Worm (Caenorhabditis elegans): ENCODE measurements around the gene Y7A5A.13.

Y7A5A.13 gene

DNA sequence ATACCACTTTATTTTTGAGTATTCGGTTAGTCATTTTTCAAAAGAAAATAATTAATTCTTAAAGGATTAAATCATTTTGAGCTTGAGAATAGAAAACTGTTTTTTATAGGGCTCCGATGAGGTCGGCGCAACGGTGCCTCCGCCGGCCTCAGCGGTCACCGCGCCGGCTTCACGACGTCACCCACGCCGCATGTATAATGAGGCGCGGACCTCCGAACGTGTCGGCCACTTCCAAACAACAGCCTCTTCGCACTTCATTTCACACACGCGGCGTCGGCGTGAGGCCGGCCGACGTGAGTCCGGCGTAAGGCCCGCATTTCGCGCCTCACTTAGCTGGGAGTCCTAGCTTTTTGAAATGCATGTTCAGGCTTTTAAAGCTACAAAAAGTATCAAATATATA, 6.8 kb upstream of the Y7A5A.13 start:
- no peak for TF ChIP-seq ceh-13 (GFP tag; optimal IDR thresholded peaks at IDR 0.05)
- TF ChIP-seq hnd-1 (tag; optimal IDR thresholded peaks at IDR 0.05): no peak
- TF ChIP-seq F13C5.2 (tag; optimal IDR thresholded peaks at IDR 0.05): no peak
- TF ChIP-seq ceh-36 (tag; optimal IDR thresholded peaks at IDR 0.05): no peak
- no peak for TF ChIP-seq ama-1 (optimal IDR thresholded peaks at IDR 0.05)
- no peak for TF ChIP-seq tbx-11 (GFP tag; IDR thresholded peaks at IDR 0.05)
- no peak for TF ChIP-seq hmbx-1 (tag; optimal IDR thresholded peaks at IDR 0.05)
- no peak for TF ChIP-seq hmg-4 (GFP tag; optimal IDR thresholded peaks at IDR 0.05)
- no peak for TF ChIP-seq ets-7 (tag; optimal IDR thresholded peaks at IDR 0.05)
- no peak for TF ChIP-seq scrt-1 (GFP tag; IDR thresholded peaks at IDR 0.05)

DNA sequence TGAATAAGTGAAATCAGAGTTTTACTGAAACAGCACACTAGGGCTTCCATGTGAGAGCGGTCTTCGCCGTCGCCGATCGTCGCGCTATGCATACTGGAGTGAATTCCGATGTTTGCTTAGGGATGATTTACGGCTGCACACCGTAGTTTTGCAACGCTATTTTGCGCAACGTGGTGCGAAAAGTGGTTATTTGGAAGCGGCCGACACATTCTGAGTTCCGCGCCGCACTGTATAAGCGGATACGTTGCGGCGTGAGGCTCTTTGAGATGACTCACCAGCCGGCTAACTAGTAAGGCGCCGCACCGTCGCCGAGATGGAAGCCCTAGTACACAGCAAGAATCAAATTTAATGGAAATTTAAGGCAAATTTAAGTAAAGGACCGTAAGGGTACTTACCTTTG, 5.1 kb upstream of the Y7A5A.13 start:
- TF ChIP-seq hnd-1 (tag; optimal IDR thresholded peaks at IDR 0.05) (no peak), aly-1 (tag; optimal IDR thresholded peaks at IDR 0.05) (no peak), ets-7 (tag; optimal IDR thresholded peaks at IDR 0.05) (no peak), B0310.2 (tag; optimal IDR thresholded peaks at IDR 0.05) (no peak), sea-1 (GFP tag; conservative IDR thresholded peaks at IDR 0.05) (no peak), ceh-13 (GFP tag; optimal IDR thresholded peaks at IDR 0.05) (no peak), pes-1 (GFP tag; IDR thresholded peaks at IDR 0.05) (no peak), tbx-37 (GFP tag; conservative IDR thresholded peaks at IDR 0.05) (no peak), scrt-1 (GFP tag; IDR thresholded peaks at IDR 0.05) (no peak), hmbx-1 (tag; optimal IDR thresholded peaks at IDR 0.05) (no peak), tra-4 (tag; optimal IDR thresholded peaks at IDR 0.05) (no peak), tbx-11 (GFP tag; IDR thresholded peaks at IDR 0.05) (no peak), hmg-4 (GFP tag; optimal IDR thresholded peaks at IDR 0.05) (no peak)

DNA sequence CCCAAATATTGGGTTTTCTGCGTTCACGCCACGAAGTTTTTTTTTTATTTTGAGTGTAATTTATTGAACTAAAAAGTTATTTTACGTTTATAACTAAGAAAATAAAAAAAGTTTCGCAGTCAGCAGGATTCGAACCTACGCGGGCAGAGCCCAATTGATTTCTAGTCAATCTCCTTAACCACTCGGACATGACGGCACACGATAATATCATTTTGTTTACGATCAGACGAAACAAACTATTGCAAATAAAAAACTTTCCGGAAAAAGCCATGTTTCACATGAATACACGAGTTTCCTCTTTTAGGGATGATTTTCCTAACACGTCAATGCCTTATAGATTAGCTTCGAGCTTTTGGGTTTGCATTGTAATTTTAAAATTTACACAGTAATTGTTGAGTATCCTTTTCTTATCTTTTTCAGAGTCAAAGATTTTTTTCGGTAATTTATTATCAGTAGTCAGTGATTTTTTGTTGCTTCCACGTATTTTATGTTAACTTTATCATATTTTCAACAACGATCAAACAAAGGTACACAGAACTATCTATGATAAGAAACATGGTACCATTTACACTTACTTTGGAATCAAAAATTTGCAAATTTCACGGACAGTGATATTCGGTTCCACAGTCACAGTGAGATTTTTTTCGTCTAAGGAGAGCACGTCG, 3.6 kb upstream of the Y7A5A.13 start:
- TF ChIP-seq ets-7 (tag; optimal IDR thresholded peaks at IDR 0.05) (no peak), aly-1 (tag; optimal IDR thresholded peaks at IDR 0.05) (no peak), scrt-1 (GFP tag; IDR thresholded peaks at IDR 0.05) (no peak), hmbx-1 (tag; optimal IDR thresholded peaks at IDR 0.05) (no peak), B0310.2 (tag; optimal IDR thresholded peaks at IDR 0.05) (no peak), ceh-36 (tag; optimal IDR thresholded peaks at IDR 0.05) (no peak), flt-1 (GFP tag; IDR thresholded peaks at IDR 0.05) (no peak), hmg-4 (GFP tag; optimal IDR thresholded peaks at IDR 0.05) (no peak), ceh-13 (GFP tag; optimal IDR thresholded peaks at IDR 0.05) (no peak), tbx-11 (GFP tag; IDR thresholded peaks at IDR 0.05) (no peak), ama-1 (optimal IDR thresholded peaks at IDR 0.05) (no peak), sea-1 (GFP tag; conservative IDR thresholded peaks at IDR 0.05) (no peak), F13C5.2 (tag; optimal IDR thresholded peaks at IDR 0.05) (no peak), tra-4 (tag; optimal IDR thresholded peaks at IDR 0.05) (no peak)

DNA sequence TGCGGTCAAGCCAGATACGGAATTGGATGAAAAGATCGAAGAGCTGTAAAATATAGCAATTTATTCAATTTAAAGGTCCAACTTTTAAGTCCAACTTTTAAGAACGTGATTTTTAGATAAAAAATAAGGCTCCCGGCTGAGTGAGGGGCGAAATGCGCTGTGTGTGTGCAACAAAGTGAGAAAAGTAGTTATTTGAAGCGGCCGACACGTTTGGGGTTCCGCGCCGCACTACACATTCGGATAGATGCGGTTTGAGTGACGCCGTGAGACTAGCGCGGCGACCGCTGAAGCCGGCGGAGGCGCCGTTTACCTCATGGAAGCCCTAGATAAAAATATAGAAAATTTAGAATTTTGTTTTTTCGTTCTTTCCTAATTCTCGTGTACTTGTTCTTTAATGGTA, 2.9 kb upstream of the Y7A5A.13 start:
- TF ChIP-seq hmg-4 (GFP tag; optimal IDR thresholded peaks at IDR 0.05) (no peak), B0310.2 (tag; optimal IDR thresholded peaks at IDR 0.05) (no peak), sea-1 (GFP tag; conservative IDR thresholded peaks at IDR 0.05) (no peak), hnd-1 (tag; optimal IDR thresholded peaks at IDR 0.05) (no peak), scrt-1 (GFP tag; IDR thresholded peaks at IDR 0.05) (no peak), hmbx-1 (tag; optimal IDR thresholded peaks at IDR 0.05) (no peak), ceh-13 (GFP tag; optimal IDR thresholded peaks at IDR 0.05) (no peak)

DNA sequence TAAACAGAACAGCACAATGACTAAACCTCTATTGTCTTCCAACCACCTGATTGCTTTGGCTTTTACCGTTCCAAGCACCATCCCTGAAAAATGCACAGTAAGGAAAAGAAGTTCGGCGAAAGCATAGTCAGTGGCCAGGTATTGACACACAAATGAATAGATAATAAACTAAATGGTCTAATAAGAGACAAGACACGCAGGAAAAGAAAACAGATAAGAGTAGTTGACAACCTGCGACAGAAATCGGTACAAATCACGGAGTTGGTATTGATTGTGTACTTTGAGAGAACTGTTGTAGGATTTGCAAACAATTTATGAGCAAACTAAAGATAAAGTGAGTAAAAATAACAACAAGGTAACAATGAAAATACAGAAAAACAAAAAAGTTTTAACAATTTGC, 2.2 kb upstream of the Y7A5A.13 start, which contains the start of gene Y7A5A.1:
TSS of gene Y7A5A.1 (minus strand) at position 83 of the 400 bp plus-strand sequence.
- TF ChIP-seq scrt-1 (GFP tag; IDR thresholded peaks at IDR 0.05) (no peak), ets-7 (tag; optimal IDR thresholded peaks at IDR 0.05) (no peak), tbx-37 (GFP tag; conservative IDR thresholded peaks at IDR 0.05) (no peak), ceh-36 (tag; optimal IDR thresholded peaks at IDR 0.05) (no peak), hnd-1 (tag; optimal IDR thresholded peaks at IDR 0.05) (no peak), pes-1 (GFP tag; IDR thresholded peaks at IDR 0.05) (no peak), aly-1 (tag; optimal IDR thresholded peaks at IDR 0.05) (no peak), sea-1 (GFP tag; conservative IDR thresholded peaks at IDR 0.05) (no peak), B0310.2 (tag; optimal IDR thresholded peaks at IDR 0.05) (no peak), hmbx-1 (tag; optimal IDR thresholded peaks at IDR 0.05) (no peak), ceh-13 (GFP tag; optimal IDR thresholded peaks at IDR 0.05) (no peak), tra-4 (tag; optimal IDR thresholded peaks at IDR 0.05) (no peak), hmg-4 (GFP tag; optimal IDR thresholded peaks at IDR 0.05) (no peak), ama-1 (optimal IDR thresholded peaks at IDR 0.05) (no peak), tbx-11 (GFP tag; IDR thresholded peaks at IDR 0.05) (no peak), F13C5.2 (tag; optimal IDR thresholded peaks at IDR 0.05) (no peak), flt-1 (GFP tag; IDR thresholded peaks at IDR 0.05) (no peak)

DNA sequence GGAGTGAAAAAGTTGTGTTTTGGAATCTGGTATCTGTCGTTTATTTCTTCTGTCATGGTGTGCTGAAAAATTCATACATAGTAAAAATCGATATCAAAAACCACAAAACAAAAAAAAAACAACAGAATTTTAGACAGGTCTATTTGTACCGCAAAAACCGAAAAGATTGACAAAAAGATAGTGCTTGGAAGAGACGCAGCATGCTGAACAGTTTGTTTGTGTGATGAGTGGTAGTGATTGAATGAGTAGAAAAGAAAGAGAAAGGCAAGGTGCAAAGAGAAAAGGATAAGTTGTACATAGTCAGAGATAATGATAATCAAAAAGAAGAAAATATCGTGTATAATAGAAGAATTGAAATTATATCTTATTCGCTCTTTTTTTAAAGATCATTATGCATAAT, 984 bp upstream of the Y7A5A.13 start, which contains the start of gene Y7A5A.2:
TSS of gene Y7A5A.2 (minus strand) at position 62 of the 400 bp plus-strand sequence.
- TF ChIP-seq ama-1 (optimal IDR thresholded peaks at IDR 0.05) (no peak), flt-1 (GFP tag; IDR thresholded peaks at IDR 0.05) (no peak), pes-1 (GFP tag; IDR thresholded peaks at IDR 0.05) (no peak), hmg-4 (GFP tag; optimal IDR thresholded peaks at IDR 0.05) (no peak), ceh-36 (tag; optimal IDR thresholded peaks at IDR 0.05) (no peak), B0310.2 (tag; optimal IDR thresholded peaks at IDR 0.05) (no peak)

DNA sequence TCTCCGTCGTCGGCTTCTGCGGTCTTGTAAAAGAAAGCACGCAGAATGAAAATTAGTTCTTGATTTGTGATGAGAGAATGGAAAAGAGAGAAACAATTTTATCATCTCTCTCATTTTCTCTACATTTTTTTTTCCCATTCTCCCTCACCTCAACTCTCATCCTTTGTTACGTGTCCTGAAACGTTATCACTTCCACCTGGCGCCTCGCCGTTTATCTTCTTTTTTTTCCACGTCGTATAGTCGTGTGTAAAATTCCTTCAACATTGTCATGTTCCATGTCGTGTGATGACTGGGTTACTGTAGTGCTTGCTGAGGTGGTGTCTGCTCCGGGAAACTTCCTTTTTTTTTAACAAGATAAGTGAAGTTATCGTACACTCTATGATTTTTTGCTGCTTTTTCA, 5.8 kb downstream of the Y7A5A.13 start:
- no peak for TF ChIP-seq ama-1 (optimal IDR thresholded peaks at IDR 0.05)
- TF ChIP-seq sea-1 (GFP tag; conservative IDR thresholded peaks at IDR 0.05): no peak
- no peak for TF ChIP-seq hnd-1 (tag; optimal IDR thresholded peaks at IDR 0.05)
- no peak for TF ChIP-seq hmg-4 (GFP tag; optimal IDR thresholded peaks at IDR 0.05)
- no peak for TF ChIP-seq ets-7 (tag; optimal IDR thresholded peaks at IDR 0.05)
- no peak for TF ChIP-seq flt-1 (GFP tag; IDR thresholded peaks at IDR 0.05)
- TF ChIP-seq scrt-1 (GFP tag; IDR thresholded peaks at IDR 0.05): no peak
- no peak for TF ChIP-seq tbx-11 (GFP tag; IDR thresholded peaks at IDR 0.05)
- no peak for TF ChIP-seq ceh-13 (GFP tag; optimal IDR thresholded peaks at IDR 0.05)
- no peak for TF ChIP-seq B0310.2 (tag; optimal IDR thresholded peaks at IDR 0.05)
- TF ChIP-seq tra-4 (tag; optimal IDR thresholded peaks at IDR 0.05): no peak
- no peak for TF ChIP-seq tbx-37 (GFP tag; conservative IDR thresholded peaks at IDR 0.05)

Measured in whole organism, early embryonic.